Fruit fly (Drosophila melanogaster) whole organism, pupa: ENCODE results near the gene CG5892.

Experiments
- CG10348 ChIP-seq: fragments of 200-800 bp; sonication (Bioruptor generic); IDR thresholded peaks from 2 replicates; pipeline ENCODE4 v1.3.6; 2022; ENCODE audit warnings: missing biosample characterization, missing genetic modification characterization
- CG12605 ChIP-seq: fragments of 200-800 bp; sonication (Bioruptor generic); IDR thresholded peaks from 2 replicates; pipeline ENCODE4 v1.3.6; 2022; ENCODE audit warnings: missing biosample characterization, missing genetic modification characterization
- CG13204 ChIP-seq: fragments of 200-800 bp; sonication (Bioruptor generic); optimal IDR thresholded peaks from 2 replicates; lab custom pipeline; 2018; ENCODE audit warnings: missing biosample characterization, mild to moderate bottlenecking, missing genetic modification characterization, moderate library complexity
- CG14655 ChIP-seq: fragments of 200-800 bp; sonication (Bioruptor generic); optimal IDR thresholded peaks from 3 replicates; lab custom pipeline; 2017; ENCODE audit warnings: mild to moderate bottlenecking, missing biosample characterization, missing genetic modification reagents, missing genetic modification characterization
- CG15710 ChIP-seq: fragments of 200-800 bp; sonication (Bioruptor generic); optimal IDR thresholded peaks from 2 replicates; lab custom pipeline; 2018; ENCODE audit warnings: missing biosample characterization, mild to moderate bottlenecking, missing genetic modification characterization, moderate library complexity
- CG17806 ChIP-seq: fragments of 200-800 bp; sonication (Bioruptor generic); optimal IDR thresholded peaks from 2 replicates; lab custom pipeline; 2018; ENCODE audit warnings: missing biosample characterization, mild to moderate bottlenecking, missing genetic modification characterization, moderate library complexity
- CG32121 ChIP-seq: fragments of 200-800 bp; sonication (Bioruptor generic); IDR thresholded peaks from 2 replicates; pipeline ENCODE4 v1.3.6; 2022; ENCODE audit warnings: missing biosample characterization, missing genetic modification characterization
- CG34367 ChIP-seq: fragments of 200-800 bp; sonication (Bioruptor generic); optimal IDR thresholded peaks from 2 replicates; lab custom pipeline; 2018; ENCODE audit warnings: missing biosample characterization, mild to moderate bottlenecking, missing genetic modification characterization
- CG4496 ChIP-seq: fragments of 200-800 bp; sonication (Bioruptor generic); IDR thresholded peaks from 3 replicates; pipeline ENCODE4 v1.3.6; 2022; ENCODE audit warnings: missing biosample characterization, missing genetic modification characterization
- CG8159 ChIP-seq: fragments of 200-800 bp; sonication (Bioruptor generic); optimal IDR thresholded peaks from 3 replicates; lab custom pipeline; 2018; ENCODE audit warnings: missing biosample characterization, mild to moderate bottlenecking, missing genetic modification characterization, moderate library complexity
- CG8301 ChIP-seq: fragments of 200-800 bp; sonication (Bioruptor generic); optimal IDR thresholded peaks from 2 replicates; lab custom pipeline; 2018; ENCODE audit warnings: missing biosample characterization, mild to moderate bottlenecking, missing genetic modification characterization
- CG9948 ChIP-seq: fragments of 200-800 bp; sonication (Bioruptor generic); optimal IDR thresholded peaks from 2 replicates; lab custom pipeline; 2018; ENCODE audit warnings: missing biosample characterization, mild to moderate bottlenecking, missing genetic modification characterization, moderate library complexity
- D1 ChIP-seq: fragments of 200-800 bp; sonication (Bioruptor generic); optimal IDR thresholded peaks from 2 replicates; lab custom pipeline; 2018; ENCODE audit warnings: missing biosample characterization, mild to moderate bottlenecking, missing genetic modification characterization, moderate library complexity
- EcR ChIP-seq: fragments of 200-800 bp; sonication (Bioruptor generic); optimal IDR thresholded peaks from 3 replicates; lab custom pipeline; 2019; ENCODE audit warnings: missing biosample characterization, missing genetic modification characterization, mild to moderate bottlenecking, moderate library complexity, missing genetic modification reagents
- Ets98B ChIP-seq: fragments of 200-800 bp; sonication (Bioruptor generic); IDR thresholded peaks from 2 replicates; pipeline ENCODE4 v1.3.6; 2022; ENCODE audit warnings: missing biosample characterization, missing genetic modification characterization
- Pif1A ChIP-seq: fragments of 200-800 bp; sonication (Bioruptor generic); optimal IDR thresholded peaks from 3 replicates; lab custom pipeline; 2016; ENCODE audit warnings: missing biosample characterization, missing genetic modification characterization
- Pif1B ChIP-seq: fragments of 200-800 bp; sonication (Bioruptor generic); optimal IDR thresholded peaks from 3 replicates; lab custom pipeline; 2016; ENCODE audit warnings: missing biosample characterization, missing genetic modification characterization
- Snoo ChIP-seq: fragments of 200-800 bp; sonication (Bioruptor generic); optimal IDR thresholded peaks from 3 replicates; lab custom pipeline; 2017; ENCODE audit warnings: missing biosample characterization, mild to moderate bottlenecking, missing genetic modification characterization, inconsistent platforms
- fd96Ca ChIP-seq: fragments of 200-800 bp; sonication (Bioruptor generic); IDR thresholded peaks from 3 replicates; pipeline ENCODE4 v1.3.6; 2022; ENCODE audit warnings: missing biosample characterization, missing genetic modification characterization
- gl ChIP-seq: fragments of 200-800 bp; sonication (Bioruptor generic); optimal IDR thresholded peaks from 2 replicates; lab custom pipeline; 2018; ENCODE audit warnings: missing biosample characterization, mild to moderate bottlenecking, missing genetic modification characterization
- rn ChIP-seq: fragments of 200-800 bp; sonication (Bioruptor generic); IDR thresholded peaks from 2 replicates; pipeline ENCODE4 v1.3.6; 2022; ENCODE audit warnings: missing biosample characterization, missing genetic modification characterization

The CG5892 gene

dm6 chr3R:21267972-21268512 is 25.6 kb downstream of the CG5892 start:
- TF ChIP-seq CG12605 (peak; percentile 23; the same call in 1 of the 2 replicates), Ets98B (GFP tag; lab: Robert Waterston, UW) (no peak), CG9948 (no peak), CG13204 (GFP tag; lab: Kevin White, UChicago) (no peak), fd96Ca (0 out of 3 replicates have a peak, but pooled peaks have one; percentile 18), D1 (tag; lab: Kevin White, UChicago) (no peak), gl (tag; lab: Kevin White, UChicago) (peak; percentile 10), CG4496 (no peak), EcR (no peak)

- TF ChIP-seq CG9948, result no peak
- peak; percentile 52; the same call in 1 of the 3 replicates for TF ChIP-seq fd96Ca
- no peak for TF ChIP-seq rn
- TF ChIP-seq CG14655, result no peak
- TF ChIP-seq gl (tag; lab: Kevin White, UChicago), result no peak
- TF ChIP-seq Snoo (tag; lab: Kevin White, UChicago), result peak; percentile 56
- TF ChIP-seq CG17806 (tag; lab: Kevin White, UChicago), result no peak
- TF ChIP-seq CG13204 (GFP tag; lab: Kevin White, UChicago), result no peak
- TF ChIP-seq CG8301, result no peak
- no peak for TF ChIP-seq Pif1A (GFP tag; lab: Kevin White, UChicago)
- no peak for TF ChIP-seq EcR
- no peak for TF ChIP-seq D1 (tag; lab: Kevin White, UChicago)
- TF ChIP-seq CG10348 (GFP tag; lab: Robert Waterston, UW), result no peak
- no peak for TF ChIP-seq CG12605
- TF ChIP-seq CG15710 (tag; lab: Kevin White, UChicago), result no peak
- peak; percentile 11 for TF ChIP-seq CG8159 (tag; lab: Kevin White, UChicago)
- 0 out of 2 replicates have a peak, but pooled peaks have one; percentile 23 for TF ChIP-seq CG32121 (GFP tag; lab: Robert Waterston, UW)
- TF ChIP-seq CG4496, result 0 out of 3 replicates have a peak, but pooled peaks have one; percentile 62
- TF ChIP-seq Pif1B, result no peak
- TF ChIP-seq CG34367 (tag; lab: Kevin White, UChicago), result no peak
- TF ChIP-seq Ets98B (GFP tag; lab: Robert Waterston, UW), result 0 out of 2 replicates have a peak, but pooled peaks have one; percentile 7
- TF ChIP-seq, all 21 proteins: peak for 6
Observed at dm6 chr3R:21268873-21269272, 26.5 kb downstream of the CG5892 start, which contains the start of gene Rab1. Gene Rab1, minus strand, starts transcription at chr3R:21269060.

dm6 chr3R:21269923-21270322 is 27.5 kb downstream of the CG5892 start, which contains the start of the genes AP-2sigma and Idi:
Gene AP-2sigma, minus strand, starts transcription at chr3R:21270075.
Gene Idi, plus strand, starts transcription at chr3R:21270126.
- TF ChIP-seq fd96Ca, result peak; percentile 51; the same call in 1 of the 3 replicates
- no peak for TF ChIP-seq Pif1B
- 0 out of 2 replicates have a peak, but pooled peaks have one; percentile 23 for TF ChIP-seq CG12605
- peak; percentile 38 for TF ChIP-seq Snoo (tag; lab: Kevin White, UChicago)
- peak; percentile 52; the same call in 2 of the 3 replicates for TF ChIP-seq CG4496
- no peak for TF ChIP-seq D1 (tag; lab: Kevin White, UChicago)
- peak; percentile 12 for TF ChIP-seq EcR
- no peak for TF ChIP-seq rn
- TF ChIP-seq, all 21 proteins: peak for 5

dm6 chr3R:21270609-21271143 is 28.3 kb downstream of the CG5892 start:
- TF ChIP-seq Pif1A (GFP tag; lab: Kevin White, UChicago), result no peak
- TF ChIP-seq CG9948, result no peak

dm6 chr3R:21271208-21271607 is 28.8 kb downstream of the CG5892 start:
- TF ChIP-seq CG13204 (GFP tag; lab: Kevin White, UChicago), result no peak
- TF ChIP-seq CG14655, result no peak
- no peak for TF ChIP-seq CG8159 (tag; lab: Kevin White, UChicago)
- TF ChIP-seq Pif1B, result no peak
- TF ChIP-seq rn, result no peak
- TF ChIP-seq CG34367 (tag; lab: Kevin White, UChicago), result no peak
- no peak for TF ChIP-seq CG9948
- TF ChIP-seq Snoo (tag; lab: Kevin White, UChicago), result no peak
- TF ChIP-seq CG8301, result no peak
- TF ChIP-seq CG32121 (GFP tag; lab: Robert Waterston, UW), result no peak
- TF ChIP-seq EcR, result no peak
- TF ChIP-seq fd96Ca, result no peak
- TF ChIP-seq gl (tag; lab: Kevin White, UChicago), result no peak
- no peak for TF ChIP-seq CG4496
- no peak for TF ChIP-seq CG17806 (tag; lab: Kevin White, UChicago)
- no peak for TF ChIP-seq CG12605
- no peak for TF ChIP-seq Ets98B (GFP tag; lab: Robert Waterston, UW)
- no peak for TF ChIP-seq Pif1A (GFP tag; lab: Kevin White, UChicago)
- TF ChIP-seq CG10348 (GFP tag; lab: Robert Waterston, UW), result no peak

- TF ChIP-seq Pif1A (GFP tag; lab: Kevin White, UChicago) (no peak), CG12605 (0 out of 2 replicates have a peak, but pooled peaks have one; percentile 3), CG8301 (no peak)
- TF ChIP-seq, all 21 proteins: peak for 1
Observed at dm6 chr3R:21273427-21274038, 31.1 kb downstream of the CG5892 start, which contains the start of gene CG3308. Gene CG3308, minus strand, starts transcription at chr3R:21273817.
